Worm (Caenorhabditis elegans) whole organism, mixed stage, embryonic: Measurements from ENCODE around the gene Y67D8B.5.

Experiments
- M03D4.4 ChIP-seq: sonication (generic microtip); optimal IDR thresholded peaks from 2 replicates; lab custom pipeline; 2017; ENCODE audit warnings: mild to moderate bottlenecking, missing genetic modification characterization, missing compliant biosample characterization
- elt-3 ChIP-seq: fragments of 150-350 bp; optimal IDR thresholded peaks from 2 replicates; lab custom pipeline; 2014; ENCODE audit warnings: missing biosample characterization, missing genetic modification characterization
- flh-1 ChIP-seq: fragments of 200-800 bp; sonication (Bioruptor generic); optimal IDR thresholded peaks from 2 replicates; lab custom pipeline; 2018; ENCODE audit warnings: mild to moderate bottlenecking, missing genetic modification characterization, moderate library complexity, missing compliant biosample characterization
- mep-1 ChIP-seq: fragments of 150-350 bp; optimal IDR thresholded peaks from 2 replicates; lab custom pipeline; 2017; ENCODE audit warnings: missing biosample characterization, missing genetic modification reagents, missing genetic modification characterization, inconsistent platforms
- nhr-2 ChIP-seq: fragments of 150-350 bp; optimal IDR thresholded peaks from 2 replicates; lab custom pipeline; 2014; ENCODE audit warnings: missing biosample characterization, missing genetic modification characterization
- pha-4 ChIP-seq: fragments of 150-350 bp; optimal IDR thresholded peaks from 2 replicates; lab custom pipeline; 2018; ENCODE audit warnings: missing biosample characterization, missing genetic modification reagents, missing genetic modification characterization
- sem-2 ChIP-seq: fragments of 200-800 bp; sonication (Bioruptor generic); optimal IDR thresholded peaks from 2 replicates; lab custom pipeline; 2018; ENCODE audit warnings: mild to moderate bottlenecking, missing genetic modification characterization, missing compliant biosample characterization
- unc-39 ChIP-seq: fragments of 150-350 bp; optimal IDR thresholded peaks from 2 replicates; lab custom pipeline; 2014; ENCODE audit warnings: missing biosample characterization, missing genetic modification characterization
- unc-62 ChIP-seq: fragments of 150-350 bp; optimal IDR thresholded peaks from 2 replicates; lab custom pipeline; 2014; ENCODE audit warnings: missing biosample characterization, missing genetic modification reagents, missing genetic modification characterization

DNA sequence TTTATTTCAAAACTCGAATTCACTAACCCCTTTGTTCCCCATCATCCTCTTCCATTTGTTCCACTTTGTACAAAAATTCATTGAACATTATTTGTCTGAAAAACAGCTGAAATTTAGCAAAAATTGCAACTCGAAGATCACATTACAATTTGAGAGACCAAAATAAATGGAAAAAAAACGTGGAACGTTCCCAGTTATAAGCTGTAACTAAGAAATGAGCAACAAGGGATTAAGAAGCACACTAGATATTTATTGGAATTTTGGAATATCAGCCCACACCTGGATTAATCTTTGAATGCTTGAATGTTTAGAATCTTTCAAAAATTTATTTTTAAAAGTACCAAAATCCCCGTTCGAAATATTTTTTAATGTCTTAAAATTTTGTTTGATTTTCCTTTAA, 10.7 kb upstream of the Y67D8B.5 start, which contains the start of gene Y67D8B.2:
- TF ChIP-seq unc-39 (tag; lab: Kevin White, UChicago) (no peak), nhr-2 (no peak), unc-62 (GFP tag; lab: Kevin White, UChicago) (no peak), elt-3 (tag; lab: Kevin White, UChicago) (no peak), flh-1 (no peak), pha-4 (tag; lab: Kevin White, UChicago) (no peak), sem-2 (GFP tag; lab: Kevin White, UChicago) (no peak), mep-1 (no peak), M03D4.4 (no peak)
